Worm (Caenorhabditis elegans) whole organism, L1 larva: ENCODE measurements around the gene lin-24.

Experiments
- C04F5.9 ChIP-seq: sonication (generic microtip); optimal IDR thresholded peaks from 2 replicates; lab custom pipeline; 2016; ENCODE audit warnings: missing genetic modification characterization, missing compliant biosample characterization
- Y116A8C.19 ChIP-seq: sonication (generic microtip); optimal IDR thresholded peaks from 2 replicates; lab custom pipeline; 2016; ENCODE audit warnings: missing compliant biosample characterization, missing genetic modification characterization, borderline replicate concordance
- aha-1 ChIP-seq: fragments of 150-350 bp; optimal IDR thresholded peaks from 2 replicates; lab custom pipeline; 2014; ENCODE audit warnings: missing biosample characterization, missing genetic modification characterization
- aly-2 ChIP-seq: fragments of 150-350 bp; optimal IDR thresholded peaks from 2 replicates; lab custom pipeline; 2014; ENCODE audit warnings: missing biosample characterization, missing genetic modification characterization
- ama-1 ChIP-seq: fragments of 150-350 bp; optimal IDR thresholded peaks from 2 replicates; lab custom pipeline; 2014
- ceh-8 ChIP-seq: fragments of 200-800 bp; sonication (Bioruptor generic); optimal IDR thresholded peaks from 2 replicates; lab custom pipeline; 2018; ENCODE audit warnings: mild to moderate bottlenecking, missing genetic modification characterization, moderate library complexity, missing compliant biosample characterization
- ceh-88 ChIP-seq: fragments of 200-800 bp; sonication (Bioruptor generic); IDR thresholded peaks from 2 replicates; pipeline ENCODE4 v1.3.6; 2022; ENCODE audit warnings: missing genetic modification characterization, missing compliant biosample characterization
- ces-1 ChIP-seq: fragments of 150-350 bp; optimal IDR thresholded peaks from 2 replicates; lab custom pipeline; 2014; ENCODE audit warnings: missing biosample characterization, missing genetic modification reagents, missing genetic modification characterization
- dpl-1 ChIP-seq, 3 experiments: fragments of 150-350 bp in 2 of 3; sonication (generic microtip) in 1 of 3; optimal IDR thresholded peaks; 2 replicates each; lab custom pipeline; 2014 to 2017; ENCODE audit warnings: missing biosample characterization in 3 of 3, missing genetic modification characterization in 3 of 3, missing genetic modification reagents in 3 of 3
- dsc-1 ChIP-seq: sonication (generic microtip); optimal IDR thresholded peaks from 2 replicates; lab custom pipeline; 2016; ENCODE audit warnings: mild to moderate bottlenecking, missing genetic modification characterization, missing compliant biosample characterization
- efl-3 ChIP-seq: fragments of 200-800 bp; sonication (Bioruptor generic); optimal IDR thresholded peaks from 2 replicates; lab custom pipeline; 2018; ENCODE audit warnings: mild to moderate bottlenecking, missing genetic modification characterization, missing compliant biosample characterization
- egl-27 ChIP-seq, 2 experiments: fragments of 150-350 bp in 1 of 2; sonication (generic microtip); optimal IDR thresholded peaks; 3 replicates each; lab custom pipeline; 2017 to 2018; ENCODE audit warnings: missing biosample characterization in 2 of 2, missing genetic modification characterization in 2 of 2, missing genetic modification reagents in 2 of 2
- elt-2 ChIP-seq: sonication (generic microtip); optimal IDR thresholded peaks from 2 replicates; lab custom pipeline; 2016; ENCODE audit warnings: missing genetic modification characterization, mild to moderate bottlenecking, inconsistent platforms, missing compliant biosample characterization, missing genetic modification reagents
- elt-3 ChIP-seq, 6 experiments: fragments of 150-350 bp in 1 of 6; sonication (generic microtip); optimal IDR thresholded peaks; 2 replicates each; lab custom pipeline; 2017 to 2018; ENCODE audit warnings: missing biosample characterization in 6 of 6, missing genetic modification characterization in 6 of 6, inconsistent platforms in 1 of 6
- fkh-10 ChIP-seq: sonication (generic microtip); optimal IDR thresholded peaks from 2 replicates; lab custom pipeline; 2017; ENCODE audit warnings: missing biosample characterization, missing genetic modification reagents, missing genetic modification characterization
- fkh-4 ChIP-seq: sonication (generic microtip); optimal IDR thresholded peaks from 2 replicates; lab custom pipeline; 2016; ENCODE audit warnings: missing compliant biosample characterization, missing genetic modification characterization, borderline replicate concordance
- fkh-8 ChIP-seq: sonication (generic microtip); optimal IDR thresholded peaks from 2 replicates; lab custom pipeline; 2016; ENCODE audit warnings: mild to moderate bottlenecking, missing genetic modification characterization, missing compliant biosample characterization
- fos-1 ChIP-seq: fragments of 150-350 bp; optimal IDR thresholded peaks from 2 replicates; lab custom pipeline; 2014; ENCODE audit warnings: missing biosample characterization, missing genetic modification characterization
- grh-1 ChIP-seq: fragments of 200-800 bp; sonication (Bioruptor generic); IDR thresholded peaks from 2 replicates; pipeline ENCODE4 v1.3.6; 2022; ENCODE audit warnings: missing genetic modification reagents, missing genetic modification characterization, missing compliant biosample characterization
- hlh-4 ChIP-seq: sonication (generic microtip); optimal IDR thresholded peaks from 2 replicates; lab custom pipeline; 2016; ENCODE audit warnings: mild to moderate bottlenecking, missing genetic modification characterization, missing compliant biosample characterization
- hpl-2 ChIP-seq: fragments of 150-350 bp; optimal IDR thresholded peaks from 2 replicates; lab custom pipeline; 2014; ENCODE audit warnings: missing biosample characterization, missing genetic modification reagents, missing genetic modification characterization
- irx-1 ChIP-seq: sonication (generic microtip); optimal IDR thresholded peaks from 2 replicates; lab custom pipeline; 2016; ENCODE audit warnings: missing genetic modification characterization, missing compliant biosample characterization
- isw-1 ChIP-seq: fragments of 200-800 bp; sonication (Bioruptor generic); IDR thresholded peaks from 2 replicates; pipeline ENCODE4 v1.3.6; 2022; ENCODE audit warnings: missing genetic modification characterization, missing compliant biosample characterization
- jun-1 ChIP-seq: fragments of 150-350 bp; optimal IDR thresholded peaks from 2 replicates; lab custom pipeline; 2014; ENCODE audit warnings: missing biosample characterization, missing genetic modification reagents, missing genetic modification characterization
- lin-15B ChIP-seq: fragments of 150-350 bp; sonication (generic microtip); optimal IDR thresholded peaks from 3 replicates; lab custom pipeline; 2014; ENCODE audit warnings: missing biosample characterization, missing genetic modification characterization
- lin-39 ChIP-seq: fragments of 150-350 bp; optimal IDR thresholded peaks from 2 replicates; lab custom pipeline; 2014; ENCODE audit warnings: missing biosample characterization, missing genetic modification reagents, missing genetic modification characterization
- lsy-2 ChIP-seq, 2 experiments: fragments of 150-350 bp; optimal IDR thresholded peaks; 2 replicates each; lab custom pipeline; 2014; ENCODE audit warnings: missing biosample characterization in 2 of 2, missing genetic modification characterization in 2 of 2
- mep-1 ChIP-seq: fragments of 150-350 bp; optimal IDR thresholded peaks from 2 replicates; lab custom pipeline; 2014; ENCODE audit warnings: missing biosample characterization, missing genetic modification characterization
- nhr-11 ChIP-seq: fragments of 150-350 bp; optimal IDR thresholded peaks from 2 replicates; lab custom pipeline; 2014; ENCODE audit warnings: missing biosample characterization, missing genetic modification characterization
- nhr-19 ChIP-seq: fragments of 200-800 bp; sonication (Bioruptor generic); conservative IDR thresholded peaks from 2 replicates; pipeline ENCODE4 v1.3.6; 2022; ENCODE audit warnings: missing genetic modification characterization, missing compliant biosample characterization
- nhr-20 ChIP-seq: sonication (generic microtip); optimal IDR thresholded peaks from 2 replicates; lab custom pipeline; 2016; ENCODE audit warnings: mild to moderate bottlenecking, missing genetic modification characterization, missing compliant biosample characterization
- nhr-28 ChIP-seq: fragments of 150-350 bp; optimal IDR thresholded peaks from 2 replicates; lab custom pipeline; 2014; ENCODE audit warnings: missing biosample characterization, missing genetic modification characterization
- nhr-47 ChIP-seq: sonication (generic microtip); optimal IDR thresholded peaks from 2 replicates; lab custom pipeline; 2016; ENCODE audit warnings: mild to moderate bottlenecking, missing genetic modification characterization, moderate library complexity, missing compliant biosample characterization
- nhr-71 ChIP-seq: sonication (generic microtip); optimal IDR thresholded peaks from 2 replicates; lab custom pipeline; 2016; ENCODE audit warnings: mild to moderate bottlenecking, missing genetic modification characterization, moderate library complexity, missing compliant biosample characterization
- nhr-76 ChIP-seq: sonication (generic microtip); optimal IDR thresholded peaks from 2 replicates; lab custom pipeline; 2017; ENCODE audit warnings: missing biosample characterization, missing genetic modification characterization
- nhr-77 ChIP-seq: fragments of 150-350 bp; optimal IDR thresholded peaks from 2 replicates; lab custom pipeline; 2014; ENCODE audit warnings: missing biosample characterization, missing genetic modification characterization
- nhr-84 ChIP-seq: sonication (generic microtip); optimal IDR thresholded peaks from 2 replicates; lab custom pipeline; 2017; ENCODE audit warnings: missing biosample characterization, missing genetic modification characterization
- nhr-85 ChIP-seq: sonication (generic microtip); peaks from one replicate; lab custom pipeline; 2016; ENCODE audit warnings: missing genetic modification characterization, inconsistent platforms, missing compliant biosample characterization
- nhr-90 ChIP-seq: sonication (generic microtip); optimal IDR thresholded peaks from 2 replicates; lab custom pipeline; 2016; ENCODE audit warnings: mild to moderate bottlenecking, missing genetic modification characterization, missing compliant biosample characterization; ENCODE audit not compliant: poor library complexity
- pqm-1 ChIP-seq: sonication (generic microtip); optimal IDR thresholded peaks from 3 replicates; lab custom pipeline; 2017; ENCODE audit warnings: missing biosample characterization, missing genetic modification characterization
- skn-1 ChIP-seq: fragments of 150-350 bp; optimal IDR thresholded peaks from 2 replicates; lab custom pipeline; 2014; ENCODE audit warnings: missing biosample characterization, missing genetic modification characterization
- snpc-4 ChIP-seq: fragments of 150-350 bp; optimal IDR thresholded peaks from 2 replicates; lab custom pipeline; 2014; ENCODE audit warnings: missing biosample characterization, missing genetic modification characterization
- snu-23 ChIP-seq: sonication (generic microtip); optimal IDR thresholded peaks from 2 replicates; lab custom pipeline; 2016; ENCODE audit warnings: missing genetic modification characterization, missing compliant biosample characterization
- sptf-1 ChIP-seq: fragments of 150-350 bp; optimal IDR thresholded peaks from 2 replicates; lab custom pipeline; 2014; ENCODE audit warnings: missing biosample characterization, missing genetic modification characterization
- sup-37 ChIP-seq: fragments of 200-800 bp; sonication (Bioruptor generic); optimal IDR thresholded peaks from 2 replicates; lab custom pipeline; 2018; ENCODE audit warnings: mild to moderate bottlenecking, missing genetic modification characterization, missing compliant biosample characterization
- swsn-7 ChIP-seq: sonication (generic microtip); optimal IDR thresholded peaks from 2 replicates; lab custom pipeline; 2016; ENCODE audit warnings: missing genetic modification characterization, missing compliant biosample characterization
- unc-130 ChIP-seq: fragments of 150-350 bp; optimal IDR thresholded peaks from 2 replicates; lab custom pipeline; 2017; ENCODE audit warnings: missing biosample characterization, missing genetic modification characterization, inconsistent platforms
- unc-30 ChIP-seq: sonication (generic microtip); optimal IDR thresholded peaks from 2 replicates; lab custom pipeline; 2017; ENCODE audit warnings: missing biosample characterization, missing genetic modification characterization
- unc-86 ChIP-seq: sonication (generic microtip); optimal IDR thresholded peaks from 2 replicates; lab custom pipeline; 2016; ENCODE audit warnings: missing genetic modification characterization, missing compliant biosample characterization
- unc-98 ChIP-seq: fragments of 200-800 bp; sonication (Bioruptor generic); IDR thresholded peaks from 2 replicates; pipeline ENCODE4 v1.3.6; 2022; ENCODE audit warnings: missing genetic modification characterization, missing compliant biosample characterization
- vab-15 ChIP-seq: sonication (generic microtip); optimal IDR thresholded peaks from 2 replicates; lab custom pipeline; 2017; ENCODE audit warnings: missing genotype, mild to moderate bottlenecking, missing genetic modification characterization, missing compliant biosample characterization
- xbp-1 ChIP-seq: sonication (generic microtip); optimal IDR thresholded peaks from 2 replicates; lab custom pipeline; 2016; ENCODE audit warnings: missing genetic modification characterization, missing compliant biosample characterization
- zag-1 ChIP-seq: fragments of 150-350 bp; optimal IDR thresholded peaks from 2 replicates; lab custom pipeline; 2014; ENCODE audit warnings: missing biosample characterization, missing genetic modification characterization
- ztf-11 ChIP-seq, 2 experiments: sonication (generic microtip); optimal IDR thresholded peaks; 2 replicates each; lab custom pipeline; 2016 to 2017; ENCODE audit warnings: missing genetic modification characterization in 2 of 2, missing biosample characterization in 1 of 2, missing compliant biosample characterization in 1 of 2

lin-24 gene

DNA sequence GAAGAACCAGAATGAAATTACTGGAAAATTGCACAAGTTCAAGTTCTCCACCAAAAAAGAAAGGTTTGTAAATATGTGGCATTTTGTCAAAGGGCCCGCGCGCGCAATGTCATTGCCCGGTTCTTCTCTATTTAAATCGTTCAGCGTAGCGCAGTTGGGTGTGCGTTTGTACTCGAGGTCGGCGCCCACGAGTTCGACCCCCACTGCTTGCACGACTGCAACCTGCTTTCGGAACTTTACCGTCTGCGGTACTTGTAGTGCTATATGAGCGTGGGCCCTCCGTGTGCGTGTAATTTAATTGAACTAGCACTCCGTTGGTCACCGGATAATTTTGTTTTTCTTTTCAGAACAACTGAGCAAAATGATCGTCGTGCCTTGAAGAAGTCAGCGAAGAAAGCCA is 42.8 kb upstream of the lin-24 start:
- TF ChIP-seq sptf-1 (no peak), efl-3 (GFP tag; lab: Kevin White, UChicago) (no peak), nhr-77 (tag; lab: Kevin White, UChicago) (peak; percentile 71), isw-1 (GFP tag; lab: Robert Waterston, UW) (no peak), aha-1 (tag; lab: Kevin White, UChicago) (no peak), nhr-11 (tag; lab: Kevin White, UChicago) (no peak), fkh-8 (tag; lab: Kevin White, UChicago) (no peak), unc-130 (peak; percentile 42), C04F5.9 (tag; lab: Kevin White, UChicago) (no peak), fos-1 (tag; lab: Kevin White, UChicago) (no peak), nhr-47 (tag; lab: Kevin White, UChicago) (peak; percentile 78), ceh-88 (GFP tag; lab: Robert Waterston, UW) (no peak), hlh-4 (tag; lab: Kevin White, UChicago) (no peak), skn-1 (tag; lab: Kevin White, UChicago) (peak; percentile 52), fkh-10 (GFP tag; lab: Kevin White, UChicago) (peak; percentile 26), ceh-8 (GFP tag; lab: Kevin White, UChicago) (peak; percentile 36), fkh-4 (tag; lab: Kevin White, UChicago) (no peak), zag-1 (no peak), xbp-1 (tag; lab: Kevin White, UChicago) (peak; percentile 54), nhr-76 (tag; lab: Kevin White, UChicago) (peak; percentile 38), nhr-20 (tag; lab: Kevin White, UChicago) (peak; percentile 78), lin-39 (tag; lab: Kevin White, UChicago) (no peak), snpc-4 (tag; lab: Kevin White, UChicago) (no peak), nhr-28 (tag; lab: Kevin White, UChicago) (no peak), mep-1 (peak; percentile 67), swsn-7 (tag; lab: Kevin White, UChicago) (peak; percentile 69), elt-2 (tag; lab: Kevin White, UChicago) (peak; percentile 13), nhr-19 (GFP tag; lab: Robert Waterston, UW) (peak; percentile 69), unc-98 (GFP tag; lab: Robert Waterston, UW) (0 out of 2 replicates have a peak, but pooled peaks have one; percentile 32), ces-1 (GFP tag; lab: Kevin White, UChicago) (no peak), unc-30 (tag; lab: Kevin White, UChicago) (no peak), elt-3 (tag; optimal IDR thresholded peaks at IDR 0.05; lab: Kevin White, UChicago) (peak in 4 of 6 experiments; percentile 41 to 59 (median 48)), dpl-1 (GFP tag; optimal IDR thresholded peaks at IDR 0.05; lab: Kevin White, UChicago) (peak; percentile 41 to 51 (median 42)), ztf-11 (tag; optimal IDR thresholded peaks at IDR 0.05; lab: Kevin White, UChicago) (no peak), nhr-85 (tag; lab: Kevin White, UChicago) (peak; percentile 67), unc-86 (tag; lab: Kevin White, UChicago) (peak; percentile 28), sup-37 (GFP tag; lab: Kevin White, UChicago) (no peak), grh-1 (GFP tag; lab: Robert Waterston, UW) (0 out of 2 replicates have a peak, but pooled peaks have one; percentile 21), lin-15B (peak; percentile 32), vab-15 (tag; lab: Kevin White, UChicago) (no peak), nhr-90 (tag; lab: Kevin White, UChicago) (peak; percentile 85), nhr-84 (tag; lab: Kevin White, UChicago) (no peak), aly-2 (no peak), pqm-1 (no peak), Y116A8C.19 (no peak), egl-27 (tag; optimal IDR thresholded peaks at IDR 0.05; lab: Kevin White, UChicago) (no peak), dsc-1 (peak; percentile 65), lsy-2 (tag; optimal IDR thresholded peaks at IDR 0.05; lab: Kevin White, UChicago) (peak; percentile 56 to 59), nhr-71 (tag; lab: Kevin White, UChicago) (peak; percentile 77), jun-1 (no peak), ama-1 (lab: Kevin White, UChicago) (no peak), irx-1 (peak; percentile 34), hpl-2 (no peak), snu-23 (GFP tag; lab: Kevin White, UChicago) (peak; percentile 80)
